Worm (Caenorhabditis elegans) whole organism, L1 larva: ENCODE data around the gene T25B9.4.

Experiments
- C34B4.2 ChIP-seq: sonication (generic microtip); optimal IDR thresholded peaks from 2 replicates; lab custom pipeline; 2017; ENCODE audit warnings: mild to moderate bottlenecking, missing genetic modification characterization, missing compliant biosample characterization
- Y116A8C.19 ChIP-seq: sonication (generic microtip); optimal IDR thresholded peaks from 2 replicates; lab custom pipeline; 2016; ENCODE audit warnings: missing compliant biosample characterization, missing genetic modification characterization, borderline replicate concordance
- aha-1 ChIP-seq: fragments of 150-350 bp; optimal IDR thresholded peaks from 2 replicates; lab custom pipeline; 2014; ENCODE audit warnings: missing biosample characterization, missing genetic modification characterization
- alr-1 ChIP-seq: fragments of 200-800 bp; sonication (Bioruptor generic); optimal IDR thresholded peaks from 2 replicates; lab custom pipeline; 2018; ENCODE audit warnings: borderline replicate concordance, mild to moderate bottlenecking, missing genetic modification characterization, missing compliant biosample characterization
- aly-2 ChIP-seq: fragments of 150-350 bp; optimal IDR thresholded peaks from 2 replicates; lab custom pipeline; 2014; ENCODE audit warnings: missing biosample characterization, missing genetic modification characterization
- ama-1 ChIP-seq: fragments of 150-350 bp; optimal IDR thresholded peaks from 2 replicates; lab custom pipeline; 2014
- blmp-1 ChIP-seq: fragments of 150-350 bp; optimal IDR thresholded peaks from 2 replicates; lab custom pipeline; 2014; ENCODE audit warnings: missing biosample characterization, missing genetic modification characterization
- ceh-82 ChIP-seq, 3 experiments: fragments of 150-350 bp in 1 of 3; sonication (generic microtip) in 2 of 3; optimal IDR thresholded peaks; 2 replicates each; lab custom pipeline; 2014 to 2017; ENCODE audit warnings: missing biosample characterization in 3 of 3, missing genetic modification characterization in 3 of 3
- ceh-90 ChIP-seq: sonication (generic microtip); optimal IDR thresholded peaks from 2 replicates; lab custom pipeline; 2016; ENCODE audit warnings: missing genetic modification characterization, missing compliant biosample characterization
- dpl-1 ChIP-seq, 3 experiments: fragments of 150-350 bp in 2 of 3; sonication (generic microtip) in 1 of 3; optimal IDR thresholded peaks; 2 replicates each; lab custom pipeline; 2014 to 2017; ENCODE audit warnings: missing biosample characterization in 3 of 3, missing genetic modification characterization in 3 of 3, missing genetic modification reagents in 3 of 3
- dsc-1 ChIP-seq: sonication (generic microtip); optimal IDR thresholded peaks from 2 replicates; lab custom pipeline; 2016; ENCODE audit warnings: mild to moderate bottlenecking, missing genetic modification characterization, missing compliant biosample characterization
- elt-2 ChIP-seq: sonication (generic microtip); optimal IDR thresholded peaks from 2 replicates; lab custom pipeline; 2016; ENCODE audit warnings: missing genetic modification characterization, mild to moderate bottlenecking, inconsistent platforms, missing compliant biosample characterization, missing genetic modification reagents
- elt-3 ChIP-seq, 6 experiments: fragments of 150-350 bp in 1 of 6; sonication (generic microtip); optimal IDR thresholded peaks; 2 replicates each; lab custom pipeline; 2017 to 2018; ENCODE audit warnings: missing biosample characterization in 6 of 6, missing genetic modification characterization in 6 of 6, inconsistent platforms in 1 of 6
- fkh-4 ChIP-seq: sonication (generic microtip); optimal IDR thresholded peaks from 2 replicates; lab custom pipeline; 2016; ENCODE audit warnings: missing compliant biosample characterization, missing genetic modification characterization, borderline replicate concordance
- hlh-4 ChIP-seq: sonication (generic microtip); optimal IDR thresholded peaks from 2 replicates; lab custom pipeline; 2016; ENCODE audit warnings: mild to moderate bottlenecking, missing genetic modification characterization, missing compliant biosample characterization
- lin-13 ChIP-seq: fragments of 150-350 bp; optimal IDR thresholded peaks from 2 replicates; lab custom pipeline; 2014; ENCODE audit warnings: missing biosample characterization, missing genetic modification reagents, missing genetic modification characterization
- lin-14 ChIP-seq: fragments of 200-800 bp; sonication (Bioruptor generic); optimal IDR thresholded peaks from 2 replicates; lab custom pipeline; 2018; ENCODE audit warnings: mild to moderate bottlenecking, missing genetic modification characterization, moderate library complexity, missing compliant biosample characterization
- lin-15B ChIP-seq: fragments of 150-350 bp; sonication (generic microtip); optimal IDR thresholded peaks from 3 replicates; lab custom pipeline; 2014; ENCODE audit warnings: missing biosample characterization, missing genetic modification characterization
- lin-35 ChIP-seq, 2 experiments: fragments of 150-350 bp; optimal IDR thresholded peaks; 2 replicates each; lab custom pipeline; 2014; ENCODE audit warnings: missing biosample characterization in 2 of 2, missing genetic modification characterization in 2 of 2, missing genetic modification reagents in 2 of 2
- mdl-1 ChIP-seq, 2 experiments: fragments of 150-350 bp; optimal IDR thresholded peaks; 2 replicates each; lab custom pipeline; 2014 to 2017; ENCODE audit warnings: missing biosample characterization in 2 of 2, missing genetic modification characterization in 2 of 2, inconsistent platforms in 1 of 2
- mep-1 ChIP-seq: fragments of 150-350 bp; optimal IDR thresholded peaks from 2 replicates; lab custom pipeline; 2014; ENCODE audit warnings: missing biosample characterization, missing genetic modification characterization
- nhr-19 ChIP-seq: fragments of 200-800 bp; sonication (Bioruptor generic); conservative IDR thresholded peaks from 2 replicates; pipeline ENCODE4 v1.3.6; 2022; ENCODE audit warnings: missing genetic modification characterization, missing compliant biosample characterization
- nhr-20 ChIP-seq: sonication (generic microtip); optimal IDR thresholded peaks from 2 replicates; lab custom pipeline; 2016; ENCODE audit warnings: mild to moderate bottlenecking, missing genetic modification characterization, missing compliant biosample characterization
- nhr-237 ChIP-seq: fragments of 150-350 bp; optimal IDR thresholded peaks from 2 replicates; lab custom pipeline; 2014; ENCODE audit warnings: missing biosample characterization, missing genetic modification characterization
- nhr-71 ChIP-seq: sonication (generic microtip); optimal IDR thresholded peaks from 2 replicates; lab custom pipeline; 2016; ENCODE audit warnings: mild to moderate bottlenecking, missing genetic modification characterization, moderate library complexity, missing compliant biosample characterization
- nhr-85 ChIP-seq: sonication (generic microtip); peaks from one replicate; lab custom pipeline; 2016; ENCODE audit warnings: missing genetic modification characterization, inconsistent platforms, missing compliant biosample characterization
- pag-3 ChIP-seq: sonication (generic microtip); optimal IDR thresholded peaks from 2 replicates; lab custom pipeline; 2017; ENCODE audit warnings: missing genetic modification characterization, mild to moderate bottlenecking, missing compliant biosample characterization, antibody characterized with exemption, borderline replicate concordance; ENCODE audit not compliant: insufficient read depth
- rnt-1 ChIP-seq: sonication (generic microtip); optimal IDR thresholded peaks from 2 replicates; lab custom pipeline; 2016; ENCODE audit warnings: mild to moderate bottlenecking, missing genetic modification characterization, moderate library complexity, missing compliant biosample characterization
- skn-1 ChIP-seq: fragments of 150-350 bp; optimal IDR thresholded peaks from 2 replicates; lab custom pipeline; 2014; ENCODE audit warnings: missing biosample characterization, missing genetic modification characterization
- snu-23 ChIP-seq: sonication (generic microtip); optimal IDR thresholded peaks from 2 replicates; lab custom pipeline; 2016; ENCODE audit warnings: missing genetic modification characterization, missing compliant biosample characterization
- sup-37 ChIP-seq: fragments of 200-800 bp; sonication (Bioruptor generic); optimal IDR thresholded peaks from 2 replicates; lab custom pipeline; 2018; ENCODE audit warnings: mild to moderate bottlenecking, missing genetic modification characterization, missing compliant biosample characterization
- tbx-2 ChIP-seq: sonication (generic microtip); optimal IDR thresholded peaks from 2 replicates; lab custom pipeline; 2016; ENCODE audit warnings: missing genetic modification characterization, missing compliant biosample characterization
- tlp-1 ChIP-seq: fragments of 150-350 bp; optimal IDR thresholded peaks from 2 replicates; lab custom pipeline; 2014; ENCODE audit warnings: missing biosample characterization, missing genetic modification characterization
- unc-86 ChIP-seq: sonication (generic microtip); optimal IDR thresholded peaks from 2 replicates; lab custom pipeline; 2016; ENCODE audit warnings: missing genetic modification characterization, missing compliant biosample characterization
- vab-15 ChIP-seq: sonication (generic microtip); optimal IDR thresholded peaks from 2 replicates; lab custom pipeline; 2017; ENCODE audit warnings: missing genotype, mild to moderate bottlenecking, missing genetic modification characterization, missing compliant biosample characterization
- zag-1 ChIP-seq: fragments of 150-350 bp; optimal IDR thresholded peaks from 2 replicates; lab custom pipeline; 2014; ENCODE audit warnings: missing biosample characterization, missing genetic modification characterization
- ztf-4 ChIP-seq: fragments of 150-350 bp; optimal IDR thresholded peaks from 2 replicates; lab custom pipeline; 2014; ENCODE audit warnings: missing biosample characterization, missing genetic modification characterization

Gene T25B9.4

DNA sequence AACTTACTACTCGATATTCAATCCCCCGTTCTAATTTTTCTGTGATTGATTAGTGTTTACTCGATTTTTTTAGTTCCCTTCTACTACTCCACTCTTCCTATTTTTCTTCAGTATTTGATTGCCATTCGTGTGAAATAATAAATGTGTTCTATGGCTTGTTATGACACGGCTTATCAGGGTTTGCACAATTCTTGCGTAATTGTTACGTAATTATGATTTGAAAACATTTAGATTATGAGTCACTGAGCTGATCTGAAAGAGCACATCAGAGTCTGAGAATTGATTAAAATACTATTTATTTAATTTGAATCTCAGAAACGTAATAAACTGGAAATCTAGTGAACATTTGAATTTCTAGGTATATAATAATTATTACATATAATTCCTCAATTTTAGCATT, 20.1 kb upstream of the T25B9.4 start:
- TF ChIP-seq sup-37 (GFP tag; lab: Kevin White, UChicago), result no peak
- TF ChIP-seq tlp-1, result no peak
- TF ChIP-seq rnt-1 (tag; lab: Kevin White, UChicago), result no peak
- TF ChIP-seq Y116A8C.19 (tag; lab: Kevin White, UChicago), result no peak
- no peak for TF ChIP-seq ceh-82 (tag; optimal IDR thresholded peaks at IDR 0.05; lab: Kevin White, UChicago)
- no peak for TF ChIP-seq ama-1
- TF ChIP-seq nhr-237 (tag; lab: Kevin White, UChicago), result no peak
- TF ChIP-seq ztf-4 (tag; lab: Kevin White, UChicago), result no peak
- no peak for TF ChIP-seq nhr-20 (tag; lab: Kevin White, UChicago)
- TF ChIP-seq ceh-90 (tag; lab: Kevin White, UChicago), result no peak
- no peak for TF ChIP-seq aly-2
- no peak for TF ChIP-seq dpl-1 (GFP tag; optimal IDR thresholded peaks at IDR 0.05; lab: Kevin White, UChicago)
- no peak for TF ChIP-seq pag-3 (tag; lab: Kevin White, UChicago)

DNA sequence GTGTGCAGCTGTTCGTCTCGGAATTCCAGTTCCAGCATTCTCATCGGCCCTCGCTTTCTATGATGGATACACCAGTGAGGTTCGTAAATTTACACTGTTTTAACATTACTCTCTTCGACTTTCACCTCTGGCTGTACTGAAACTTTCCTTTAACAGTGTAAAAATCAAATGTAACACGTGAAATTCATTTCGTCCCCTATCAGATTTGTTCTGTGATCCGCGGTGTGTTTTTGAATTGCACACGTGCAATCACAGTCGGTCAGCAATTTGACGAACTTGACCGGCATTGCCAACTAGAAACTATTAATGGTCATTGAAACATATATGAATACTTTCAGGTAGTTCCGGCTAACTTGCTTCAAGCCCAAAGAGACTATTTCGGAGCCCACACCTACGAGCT, 19.6 kb upstream of the T25B9.4 start:
- TF ChIP-seq elt-3 (tag; optimal IDR thresholded peaks at IDR 0.05; lab: Kevin White, UChicago) (peak in 2 of 6 experiments; percentile 5 to 12), nhr-20 (tag; lab: Kevin White, UChicago) (peak; percentile 61), nhr-19 (GFP tag; lab: Robert Waterston, UW) (peak; percentile 24; the same call in 1 of the 2 replicates), snu-23 (GFP tag; lab: Kevin White, UChicago) (peak; percentile 25), nhr-85 (tag; lab: Kevin White, UChicago) (peak; percentile 89), C34B4.2 (no peak), blmp-1 (tag; lab: Kevin White, UChicago) (peak; percentile 65), tbx-2 (peak; percentile 35), lin-14 (GFP tag; lab: Kevin White, UChicago) (peak; percentile 29), lin-13 (GFP tag; lab: Kevin White, UChicago) (no peak), lin-35 (GFP tag; optimal IDR thresholded peaks at IDR 0.05; lab: Kevin White, UChicago) (peak in 1 of 2 experiments; percentile 16), mdl-1 (tag; optimal IDR thresholded peaks at IDR 0.05; lab: Kevin White, UChicago) (peak in 1 of 2 experiments; percentile 57), aha-1 (tag; lab: Kevin White, UChicago) (no peak), nhr-71 (tag; lab: Kevin White, UChicago) (peak; percentile 16)
- TF ChIP-seq, all 84 proteins: peak for 11

DNA sequence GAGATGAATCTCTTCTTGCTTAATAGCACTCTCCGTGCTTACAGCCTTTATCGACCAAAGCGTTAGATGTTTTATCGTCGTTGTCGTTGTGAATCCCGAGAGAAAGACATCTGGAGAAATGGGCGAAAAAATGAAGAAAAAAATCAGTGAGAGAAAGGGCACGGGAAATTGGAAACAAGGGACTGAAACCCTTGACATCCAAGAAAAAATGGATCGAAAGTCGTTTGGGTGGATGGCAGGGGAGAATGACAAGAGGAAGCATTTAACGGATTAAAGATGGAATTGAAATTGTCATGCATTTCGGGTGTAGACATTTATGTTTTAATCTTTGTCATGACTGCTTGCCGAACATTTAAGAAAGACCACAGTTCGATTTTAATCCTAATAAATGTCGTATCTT, 16.3 kb upstream of the T25B9.4 start, which contains the start of gene inpp-1:
TSS of gene inpp-1 (minus strand) at position 101 of the 400 bp plus-strand sequence.
- TF ChIP-seq hlh-4 (tag; lab: Kevin White, UChicago) (no peak), elt-2 (tag; lab: Kevin White, UChicago) (no peak), unc-86 (tag; lab: Kevin White, UChicago) (no peak), zag-1 (tag; lab: Kevin White, UChicago) (no peak), dsc-1 (tag; lab: Kevin White, UChicago) (peak; percentile 25)

DNA sequence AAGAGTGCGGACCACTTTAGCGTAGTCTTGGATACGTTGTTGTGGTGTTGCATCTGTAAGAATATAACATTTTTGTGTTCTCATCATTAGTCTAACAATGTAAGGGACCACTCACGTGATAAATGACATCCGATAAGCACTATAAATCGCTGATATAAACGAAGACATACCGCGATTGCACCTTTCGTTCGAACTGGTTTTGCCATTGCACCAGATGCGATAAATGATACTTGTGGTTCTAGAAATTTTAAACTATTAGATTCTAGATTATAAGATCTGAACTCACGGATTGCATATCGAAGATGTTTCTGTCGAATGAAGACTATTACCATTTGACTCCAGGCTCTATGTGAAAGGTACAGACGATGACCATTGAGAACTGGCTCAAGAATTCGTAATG, 13.8 kb upstream of the T25B9.4 start:
- no peak for TF ChIP-seq mep-1 (tag; lab: Kevin White, UChicago)
- no peak for TF ChIP-seq nhr-71 (tag; lab: Kevin White, UChicago)
- TF ChIP-seq lin-15B (tag; lab: Kevin White, UChicago), result no peak
- TF ChIP-seq tbx-2, result no peak
- no peak for TF ChIP-seq fkh-4 (tag; lab: Kevin White, UChicago)
- TF ChIP-seq elt-3 (tag; optimal IDR thresholded peaks at IDR 0.05; lab: Kevin White, UChicago), result no peak
- TF ChIP-seq dsc-1 (tag; lab: Kevin White, UChicago), result no peak
- no peak for TF ChIP-seq vab-15 (tag; lab: Kevin White, UChicago)
- no peak for TF ChIP-seq pag-3 (tag; lab: Kevin White, UChicago)
- no peak for TF ChIP-seq skn-1 (tag; lab: Kevin White, UChicago)
- no peak for TF ChIP-seq alr-1 (tag; lab: Kevin White, UChicago)
